Worm (Caenorhabditis elegans) whole organism, L2 larva: ENCODE results near the gene cyn-1.

Source experiments
- elt-3 ChIP-seq: sonication (generic microtip); optimal IDR thresholded peaks from 2 replicates; lab custom pipeline; 2017; ENCODE audit warnings: missing biosample characterization, missing genetic modification characterization
- lin-39 ChIP-seq: fragments of 150-350 bp; optimal IDR thresholded peaks from 2 replicates; lab custom pipeline; 2014; ENCODE audit warnings: missing biosample characterization, missing genetic modification reagents, missing genetic modification characterization
- nhr-6 ChIP-seq: fragments of 150-350 bp; optimal IDR thresholded peaks from 2 replicates; lab custom pipeline; 2014; ENCODE audit warnings: missing biosample characterization, missing genetic modification characterization
- sma-3 ChIP-seq: sonication (generic microtip); optimal IDR thresholded peaks from 2 replicates; lab custom pipeline; 2016; ENCODE audit warnings: missing genetic modification reagents, missing genetic modification characterization, missing compliant biosample characterization
- snpc-4 ChIP-seq: fragments of 150-350 bp; optimal IDR thresholded peaks from 2 replicates; lab custom pipeline; 2014; ENCODE audit warnings: missing biosample characterization, missing genetic modification characterization
- unc-62 ChIP-seq: fragments of 150-350 bp; optimal IDR thresholded peaks from 2 replicates; lab custom pipeline; 2014; ENCODE audit warnings: missing biosample characterization, missing genetic modification reagents, missing genetic modification characterization

- TF ChIP-seq nhr-6 (tag; lab: Kevin White, UChicago) (no peak), lin-39 (tag; lab: Kevin White, UChicago) (no peak), unc-62 (GFP tag; lab: Kevin White, UChicago) (no peak), elt-3 (no peak), sma-3 (no peak), snpc-4 (tag; lab: Kevin White, UChicago) (no peak)
Measured at ce11 chrV:14350498-14350897, 5.4 kb upstream of the cyn-1 start.
